Worm (Caenorhabditis elegans) whole organism, L4 larva: Measurements from ENCODE around the gene C35B1.2.

Source experiments
- D1046.2 ChIP-seq: fragments of 200-800 bp; sonication (Bioruptor generic); IDR thresholded peaks from 2 replicates; pipeline ENCODE4 v1.3.6; 2022; ENCODE audit warnings: missing genetic modification characterization, missing compliant biosample characterization
- F10B5.3 ChIP-seq: sonication (generic microtip); optimal IDR thresholded peaks from 2 replicates; lab custom pipeline; 2016; ENCODE audit warnings: mild to moderate bottlenecking, missing genetic modification characterization, missing compliant biosample characterization
- F37D6.2 ChIP-seq: sonication (generic microtip); optimal IDR thresholded peaks from 2 replicates; lab custom pipeline; 2016; ENCODE audit warnings: mild to moderate bottlenecking, missing genetic modification characterization, missing compliant biosample characterization
- F44E2.7 ChIP-seq: fragments of 200-800 bp; sonication (Bioruptor generic); IDR thresholded peaks from 2 replicates; pipeline ENCODE4 v2.1.2; 2022; ENCODE audit warnings: missing genetic modification characterization, missing compliant biosample characterization
- F49E8.2 ChIP-seq: sonication (generic microtip); optimal IDR thresholded peaks from 2 replicates; lab custom pipeline; 2016; ENCODE audit warnings: missing compliant biosample characterization, mild to moderate bottlenecking, missing genetic modification characterization, borderline replicate concordance
- Y5F2A.4 ChIP-seq: fragments of 200-800 bp; sonication (Bioruptor generic); optimal IDR thresholded peaks from 2 replicates; lab custom pipeline; 2018; ENCODE audit warnings: mild to moderate bottlenecking, missing genetic modification characterization, missing compliant biosample characterization
- aha-1 ChIP-seq: fragments of 150-350 bp; peaks from one replicate; lab custom pipeline; 2014; ENCODE audit warnings: missing biosample characterization, missing genetic modification characterization
- attf-4 ChIP-seq: sonication (generic microtip); optimal IDR thresholded peaks from 3 replicates; lab custom pipeline; 2017; ENCODE audit warnings: missing biosample characterization, missing genetic modification characterization
- ceh-20 ChIP-seq: fragments of 200-800 bp; sonication (Bioruptor generic); IDR thresholded peaks from 2 replicates; pipeline ENCODE4 v1.3.6; 2022; ENCODE audit warnings: missing genetic modification reagents, missing genetic modification characterization, missing compliant biosample characterization
- ceh-82 ChIP-seq: sonication (generic microtip); optimal IDR thresholded peaks from 2 replicates; lab custom pipeline; 2017; ENCODE audit warnings: missing biosample characterization, missing genetic modification characterization
- cey-2 ChIP-seq: sonication (generic microtip); optimal IDR thresholded peaks from 3 replicates; lab custom pipeline; 2017; ENCODE audit warnings: missing genetic modification characterization, mild to moderate bottlenecking, missing compliant biosample characterization, antibody characterized with exemption, borderline replicate concordance; ENCODE audit not compliant: insufficient read depth
- ctbp-1 ChIP-seq: fragments of 200-800 bp; sonication (Bioruptor generic); IDR thresholded peaks from 2 replicates; pipeline ENCODE4 v1.3.6; 2022; ENCODE audit warnings: missing genetic modification reagents, missing genetic modification characterization, missing compliant biosample characterization
- daf-12 ChIP-seq: fragments of 150-350 bp; optimal IDR thresholded peaks from 2 replicates; lab custom pipeline; 2014; ENCODE audit warnings: missing biosample characterization, missing genetic modification reagents, missing genetic modification characterization
- daf-16 ChIP-seq, 3 experiments: sonication (generic microtip); optimal IDR thresholded peaks; 2 replicates each; lab custom pipeline; 2016 to 2017; ENCODE audit warnings: missing genetic modification characterization in 3 of 3, missing genetic modification reagents in 3 of 3, mild to moderate bottlenecking in 2 of 3, missing compliant biosample characterization in 2 of 3, missing biosample characterization in 1 of 3, moderate library complexity in 1 of 3
- dmd-8 ChIP-seq: fragments of 200-800 bp; sonication (Bioruptor generic); IDR thresholded peaks from 2 replicates; pipeline ENCODE4 v1.3.6; 2022; ENCODE audit warnings: missing genetic modification characterization, missing compliant biosample characterization
- egl-27 ChIP-seq: sonication (generic microtip); optimal IDR thresholded peaks from 3 replicates; lab custom pipeline; 2017; ENCODE audit warnings: missing biosample characterization, missing genetic modification reagents, missing genetic modification characterization
- hmg-1.1 ChIP-seq: fragments of 200-800 bp; sonication (Bioruptor generic); IDR thresholded peaks from 2 replicates; pipeline ENCODE4 v1.3.6; 2022; ENCODE audit warnings: missing genetic modification reagents, missing genetic modification characterization, missing compliant biosample characterization
- lin-15B ChIP-seq: fragments of 150-350 bp; sonication (generic microtip); optimal IDR thresholded peaks from 3 replicates; lab custom pipeline; 2014; ENCODE audit warnings: missing biosample characterization, missing genetic modification characterization
- lin-38 ChIP-seq: fragments of 200-800 bp; sonication (Bioruptor generic); IDR thresholded peaks from 2 replicates; pipeline ENCODE4 v1.3.6; 2022; ENCODE audit warnings: missing genetic modification reagents, missing genetic modification characterization, missing compliant biosample characterization
- lin-39 ChIP-seq: fragments of 150-350 bp; optimal IDR thresholded peaks from 2 replicates; lab custom pipeline; 2014; ENCODE audit warnings: missing biosample characterization, missing genetic modification reagents, missing genetic modification characterization
- lsy-2 ChIP-seq, 2 experiments: fragments of 150-350 bp in 1 of 2; sonication (generic microtip) in 1 of 2; optimal IDR thresholded peaks; 2 replicates each; lab custom pipeline; 2014 to 2017; ENCODE audit warnings: missing biosample characterization in 2 of 2, missing genetic modification characterization in 2 of 2
- mdt-29 ChIP-seq: fragments of 200-800 bp; sonication (Bioruptor generic); IDR thresholded peaks from 2 replicates; pipeline ENCODE4 v1.3.6; 2022; ENCODE audit warnings: missing genetic modification reagents, missing genetic modification characterization, missing compliant biosample characterization
- mep-1 ChIP-seq: fragments of 150-350 bp; sonication (generic microtip); optimal IDR thresholded peaks from 3 replicates; lab custom pipeline; 2014; ENCODE audit warnings: missing biosample characterization, missing genetic modification characterization
- mxl-3 ChIP-seq: fragments of 200-800 bp; sonication (Bioruptor generic); optimal IDR thresholded peaks from 2 replicates; lab custom pipeline; 2018; ENCODE audit warnings: mild to moderate bottlenecking, missing genetic modification characterization, missing compliant biosample characterization
- nhr-102 ChIP-seq: sonication (generic microtip); optimal IDR thresholded peaks from 2 replicates; lab custom pipeline; 2016; ENCODE audit warnings: mild to moderate bottlenecking, missing genetic modification characterization, moderate library complexity, missing compliant biosample characterization
- nhr-11 ChIP-seq: fragments of 150-350 bp; optimal IDR thresholded peaks from 2 replicates; lab custom pipeline; 2014; ENCODE audit warnings: missing biosample characterization, missing genetic modification characterization
- nhr-111 ChIP-seq: fragments of 200-800 bp; sonication (Bioruptor generic); optimal IDR thresholded peaks from 2 replicates; lab custom pipeline; 2018; ENCODE audit warnings: mild to moderate bottlenecking, missing genetic modification characterization, missing compliant biosample characterization
- nhr-6 ChIP-seq: fragments of 150-350 bp; optimal IDR thresholded peaks from 2 replicates; lab custom pipeline; 2014; ENCODE audit warnings: missing biosample characterization, missing genetic modification characterization
- nhr-76 ChIP-seq: fragments of 150-350 bp; optimal IDR thresholded peaks from 2 replicates; lab custom pipeline; 2014; ENCODE audit warnings: missing biosample characterization, missing genetic modification characterization
- nhr-77 ChIP-seq: fragments of 150-350 bp; optimal IDR thresholded peaks from 2 replicates; lab custom pipeline; 2014; ENCODE audit warnings: missing biosample characterization, missing genetic modification characterization
- saeg-2 ChIP-seq: fragments of 200-800 bp; sonication (Bioruptor generic); IDR thresholded peaks from 2 replicates; pipeline ENCODE4 v1.3.6; 2022; ENCODE audit warnings: missing genetic modification reagents, missing genetic modification characterization, missing compliant biosample characterization
- snpc-1.2 ChIP-seq: fragments of 200-800 bp; sonication (Bioruptor generic); IDR thresholded peaks from 2 replicates; pipeline ENCODE4 v1.3.6; 2022; ENCODE audit warnings: missing genetic modification reagents, missing genetic modification characterization, missing compliant biosample characterization
- tag-97 ChIP-seq: fragments of 200-800 bp; sonication (Bioruptor generic); IDR thresholded peaks from 2 replicates; pipeline ENCODE4 v1.3.6; 2022; ENCODE audit warnings: missing genetic modification characterization, missing compliant biosample characterization
- tra-1 ChIP-seq: fragments of 200-800 bp; sonication (Bioruptor generic); IDR thresholded peaks from 2 replicates; pipeline ENCODE4 v1.3.6; 2022; ENCODE audit warnings: missing genetic modification reagents, missing genetic modification characterization, missing compliant biosample characterization
- unc-39 ChIP-seq: sonication (generic microtip); optimal IDR thresholded peaks from 2 replicates; lab custom pipeline; 2017; ENCODE audit warnings: missing biosample characterization, missing genetic modification characterization
- unc-62 ChIP-seq, 3 experiments: fragments of 150-350 bp in 1 of 3; sonication (generic microtip); optimal IDR thresholded peaks in 2 of 3; peaks in 1 of 3; 1 replicate in 1 of 3; 2 replicates in 2 of 3; lab custom pipeline; 2014 to 2017; ENCODE audit warnings: missing biosample characterization in 3 of 3, missing genetic modification characterization in 3 of 3, missing genetic modification reagents in 3 of 3, missing genotype in 1 of 3
- ztf-11 ChIP-seq: fragments of 150-350 bp; optimal IDR thresholded peaks from 2 replicates; lab custom pipeline; 2014; ENCODE audit warnings: missing biosample characterization, missing genetic modification characterization

Gene C35B1.2

DNA sequence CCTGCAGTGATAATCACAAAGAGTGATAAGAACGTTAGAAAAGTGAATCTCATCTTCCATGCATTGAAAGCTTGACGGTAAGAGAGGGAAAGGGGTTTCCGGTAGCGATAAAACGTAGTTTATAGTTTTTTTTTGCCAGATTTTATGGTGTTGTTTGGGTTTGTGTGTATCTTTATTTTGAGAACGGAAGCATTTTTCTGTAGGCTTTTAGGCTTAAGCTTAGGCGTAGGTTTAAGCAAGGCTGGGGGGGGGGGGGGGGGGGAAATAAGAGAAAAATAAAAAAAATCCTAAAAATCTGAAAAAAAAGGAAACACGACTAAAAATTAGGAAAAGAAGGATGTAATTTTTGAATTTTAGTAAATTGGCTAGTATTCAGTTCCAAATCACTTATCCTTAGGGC, 7.1 kb upstream of the C35B1.2 start, which contains the start of gene C35B1.8 (continued):
- TF ChIP-seq F37D6.2 (tag; lab: Kevin White, UChicago) (no peak), ceh-82 (tag; lab: Kevin White, UChicago) (no peak), lin-15B (tag; lab: Kevin White, UChicago) (no peak)
- TF ChIP-seq, all 104 proteins: peak for 0

DNA sequence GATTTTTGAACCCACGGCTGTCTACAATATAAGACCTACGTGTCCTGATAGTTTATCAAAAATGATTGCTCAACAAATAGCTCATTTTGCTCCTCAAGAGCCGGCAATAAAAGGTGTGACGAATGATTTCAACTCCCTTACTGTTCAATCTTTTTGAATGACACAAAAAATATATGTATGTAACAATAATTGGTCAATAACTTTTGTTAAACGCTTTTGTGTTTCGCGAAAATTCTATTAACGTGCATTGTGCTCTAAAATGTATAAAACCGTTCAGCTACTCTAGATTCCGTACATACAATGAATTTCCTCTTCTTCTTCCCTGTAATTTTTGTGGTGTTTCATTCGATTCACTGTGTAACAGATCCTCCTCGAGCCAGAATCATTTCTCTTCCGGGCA, 6.5 kb upstream of the C35B1.2 start, which contains the start of gene C35B1.4:
Gene C35B1.4 (plus strand): TSS at position 301 of the 400 bp plus-strand sequence.
- TF ChIP-seq unc-39 (tag; lab: Kevin White, UChicago) (no peak), mxl-3 (GFP tag; lab: Kevin White, UChicago) (no peak), lin-39 (no peak), nhr-102 (no peak), nhr-76 (tag; lab: Kevin White, UChicago) (no peak), dmd-8 (GFP tag; lab: Robert Waterston, UW) (no peak), unc-62 (GFP tag; optimal IDR thresholded peaks at IDR 0.05 in 1 of 2; lab: Kevin White, UChicago) (no peak), unc-62 (tag; optimal IDR thresholded peaks at IDR 0.05; lab: Kevin White, UChicago) (no peak), hmg-1.1 (GFP tag; lab: Robert Waterston, UW) (no peak), aha-1 (tag; lab: Kevin White, UChicago) (no peak), lsy-2 (tag; optimal IDR thresholded peaks at IDR 0.05; lab: Kevin White, UChicago) (no peak), tra-1 (no peak)
- TF ChIP-seq, all 104 proteins: peak for 0

DNA sequence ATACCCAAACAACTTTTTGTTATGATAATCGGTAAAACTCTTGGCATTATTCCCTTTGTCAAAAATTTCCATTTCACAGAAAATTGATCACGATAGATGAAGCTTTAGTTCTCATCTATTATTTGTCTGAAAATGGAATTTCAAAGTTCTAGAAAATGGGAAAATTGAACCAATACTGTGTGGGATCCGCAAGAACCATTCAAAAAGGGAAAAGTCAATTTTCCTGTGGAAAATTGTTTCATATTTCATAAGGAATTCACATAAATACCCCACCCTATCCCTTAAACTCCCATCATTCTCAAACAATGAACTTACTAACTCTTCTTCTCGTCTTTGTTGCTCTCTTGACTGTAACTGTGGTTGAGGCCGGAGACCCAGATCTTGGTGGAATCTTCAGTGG, 5.2 kb upstream of the C35B1.2 start, which contains the start of the genes C35B1.9 and C35B1.3:
Gene C35B1.9 (minus strand): TSS at position 101 of the 400 bp plus-strand sequence.
Gene C35B1.3 (plus strand): TSS at position 306 of the 400 bp plus-strand sequence.
- TF ChIP-seq unc-62 (GFP tag; optimal IDR thresholded peaks at IDR 0.05 in 1 of 2; lab: Kevin White, UChicago) (peak in 1 of 2 experiments; percentile 11), unc-62 (tag; optimal IDR thresholded peaks at IDR 0.05; lab: Kevin White, UChicago) (no peak), Y5F2A.4 (GFP tag; lab: Kevin White, UChicago) (no peak)

DNA sequence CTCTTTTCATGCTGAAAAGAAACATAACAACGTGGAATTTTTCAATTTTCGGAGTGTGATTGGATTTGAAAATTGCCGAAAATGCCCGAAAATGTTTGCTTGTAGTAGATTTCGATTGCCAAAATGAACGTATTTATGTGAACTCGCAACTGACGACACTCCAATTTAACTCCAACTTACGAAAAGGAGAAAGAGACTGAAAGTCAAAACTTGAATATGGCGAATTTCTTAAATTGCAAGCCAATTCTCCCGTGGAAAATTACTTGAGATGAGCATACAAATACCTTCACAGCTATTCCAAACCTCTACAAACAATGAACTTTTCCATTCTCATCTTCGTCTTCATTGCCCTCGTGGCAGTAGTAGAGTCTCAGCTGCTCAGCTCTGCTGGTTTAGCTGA, 3.4 kb upstream of the C35B1.2 start:
- TF ChIP-seq unc-62 (GFP tag; optimal IDR thresholded peaks at IDR 0.05 in 1 of 2; lab: Kevin White, UChicago) (peak in 1 of 2 experiments; percentile 93), unc-62 (tag; optimal IDR thresholded peaks at IDR 0.05; lab: Kevin White, UChicago) (no peak), nhr-76 (tag; lab: Kevin White, UChicago) (no peak)

DNA sequence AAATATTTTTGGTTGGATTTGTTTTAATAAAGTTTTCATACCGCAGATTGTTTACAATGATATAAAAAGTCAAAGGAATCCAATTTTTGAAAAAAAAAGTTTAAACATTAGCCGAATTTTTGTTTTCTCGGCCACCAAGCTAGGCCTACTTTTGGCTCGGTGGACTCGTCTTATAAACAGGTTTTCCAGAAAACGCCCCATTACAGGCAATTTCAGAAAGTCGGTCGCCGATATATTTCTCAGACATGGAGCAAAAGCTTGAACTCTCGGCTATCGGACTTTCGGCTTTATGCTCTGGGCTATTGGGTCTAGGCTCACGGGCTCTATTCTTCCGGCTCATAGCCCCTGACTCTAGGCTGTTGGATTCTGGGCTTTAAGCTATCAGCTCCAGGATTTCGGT, 2.9 kb upstream of the C35B1.2 start:
- peak; percentile 44 for TF ChIP-seq aha-1 (tag; lab: Kevin White, UChicago)
- no peak for TF ChIP-seq tra-1
- no peak for TF ChIP-seq F10B5.3 (tag; lab: Kevin White, UChicago)
- TF ChIP-seq nhr-77 (tag; lab: Kevin White, UChicago) = no peak
- peak; percentile 42 for TF ChIP-seq nhr-102
- no peak for TF ChIP-seq daf-12 (tag; lab: Kevin White, UChicago)
- TF ChIP-seq nhr-111 = no peak
- TF ChIP-seq mep-1 (tag; lab: Kevin White, UChicago) = no peak
- no peak for TF ChIP-seq daf-16 (GFP tag; optimal IDR thresholded peaks at IDR 0.05; lab: Kevin White, UChicago)
- peak; percentile 2 for TF ChIP-seq daf-16 (tag; optimal IDR thresholded peaks at IDR 0.05; lab: Kevin White, UChicago)
- TF ChIP-seq nhr-6 (tag; lab: Kevin White, UChicago) = no peak

DNA sequence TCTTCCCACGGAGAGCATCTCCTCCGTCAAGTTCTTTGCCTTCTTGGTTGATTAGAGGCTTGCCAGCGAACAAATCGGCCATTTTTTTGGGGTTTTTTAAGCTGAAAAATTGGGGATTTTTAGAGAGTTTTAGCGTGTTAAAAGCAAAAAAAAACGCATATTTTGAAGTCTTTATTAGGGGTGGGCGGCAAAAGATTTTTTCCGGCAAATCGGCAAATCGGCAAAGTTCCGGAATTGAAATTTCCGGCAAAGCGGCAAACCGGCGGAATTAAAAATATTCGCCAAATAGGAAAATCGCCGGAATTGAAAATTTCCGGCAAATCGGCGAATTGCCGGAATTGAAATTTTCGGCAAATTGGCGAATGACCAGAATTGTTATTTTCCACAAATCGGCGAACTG, 1.9 kb upstream of the C35B1.2 start, which contains the start of gene C35B1.5:
Gene C35B1.5 (minus strand): TSS at position 101 of the 400 bp plus-strand sequence.
- no peak for TF ChIP-seq nhr-11
- no peak for TF ChIP-seq mdt-29 (GFP tag; lab: Robert Waterston, UW)
- TF ChIP-seq saeg-2 (GFP tag; lab: Robert Waterston, UW) = no peak
- no peak for TF ChIP-seq unc-62 (GFP tag; optimal IDR thresholded peaks at IDR 0.05 in 1 of 2; lab: Kevin White, UChicago)
- no peak for TF ChIP-seq unc-62 (tag; optimal IDR thresholded peaks at IDR 0.05; lab: Kevin White, UChicago)
- no peak for TF ChIP-seq attf-4 (tag; lab: Kevin White, UChicago)
- TF ChIP-seq egl-27 (tag; lab: Kevin White, UChicago) = no peak
- TF ChIP-seq D1046.2 (GFP tag; lab: Robert Waterston, UW) = no peak
- no peak for TF ChIP-seq F49E8.2 (tag; lab: Kevin White, UChicago)
- no peak for TF ChIP-seq lin-39
- TF ChIP-seq ztf-11 (tag; lab: Kevin White, UChicago) = no peak
- no peak for TF ChIP-seq nhr-77 (tag; lab: Kevin White, UChicago)
- no peak for TF ChIP-seq snpc-1.2 (GFP tag; lab: Robert Waterston, UW)
- no peak for TF ChIP-seq lin-38
- no peak for TF ChIP-seq tag-97 (GFP tag; lab: Robert Waterston, UW)
- TF ChIP-seq unc-39 (tag; lab: Kevin White, UChicago) = no peak
- no peak for TF ChIP-seq cey-2 (tag; lab: Kevin White, UChicago)
- TF ChIP-seq F44E2.7 (GFP tag; lab: Robert Waterston, UW) = no peak
- no peak for TF ChIP-seq ceh-20 (GFP tag; lab: Robert Waterston, UW)
- TF ChIP-seq ctbp-1 (GFP tag; lab: Robert Waterston, UW) = no peak
